Fruit fly (Drosophila melanogaster) whole organism: Measurements from ENCODE around the gene ValRS-m.

Source experiments
- CG8478 ChIP-seq: fragments of >200 bp; optimal IDR thresholded peaks from 2 replicates; lab custom pipeline; 2018; ENCODE audit warnings: inconsistent platforms
- Dll ChIP-seq: fragments of >200 bp; optimal IDR thresholded peaks from 2 replicates; lab custom pipeline; 2017
- EcR ChIP-seq, 2 experiments: fragments of >200 bp; optimal IDR thresholded peaks; 2 replicates each; lab custom pipeline; 2017; ENCODE audit warnings: missing biosample characterization in 2 of 2, missing genetic modification characterization in 2 of 2, missing genetic modification reagents in 2 of 2
- pan ChIP-seq: fragments of >200 bp; optimal IDR thresholded peaks from 2 replicates; lab custom pipeline; 2017
- psq ChIP-seq: fragments of >200 bp; optimal IDR thresholded peaks from 2 replicates; lab custom pipeline; 2017
- usp ChIP-seq: fragments of >200 bp; optimal IDR thresholded peaks from 2 replicates; lab custom pipeline; 2017; ENCODE audit warnings: missing biosample characterization, missing genetic modification characterization, mixed read lengths

The ValRS-m gene

DNA sequence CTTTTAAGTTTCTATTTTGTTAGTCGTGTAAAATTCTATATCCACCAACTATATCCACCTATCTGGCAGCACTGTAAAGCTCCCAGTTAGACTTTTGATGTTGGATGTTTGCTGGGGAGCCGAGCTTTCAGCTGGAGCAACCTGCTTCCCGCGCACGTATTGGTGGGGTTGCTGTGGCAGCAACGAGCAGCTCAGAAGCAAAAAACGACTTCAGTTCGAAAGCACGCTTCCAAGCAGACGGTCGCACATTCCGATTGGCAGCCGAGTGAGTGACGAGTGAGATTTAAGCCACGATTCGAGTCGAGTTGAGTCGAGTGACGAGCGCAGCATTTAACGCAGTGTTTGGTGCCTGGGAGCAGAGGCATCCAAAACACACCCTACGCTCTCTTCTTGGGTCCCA lies 52.2 kb downstream of the ValRS-m start, which contains the start of the genes Tsp66E and mfr:
Gene Tsp66E (plus strand): TSS at position 168 of the 400 bp plus-strand sequence.
Gene mfr (minus strand): TSS at position 340 of the 400 bp plus-strand sequence.
- TF ChIP-seq CG8478 (no peak), usp (GFP tag; lab: Kevin White, UChicago) (no peak), pan (lab: Kevin White, UChicago) (no peak), EcR (GFP tag; optimal IDR thresholded peaks at IDR 0.05; lab: Kevin White, UChicago) (no peak), Dll (lab: Kevin White, UChicago) (no peak), psq (lab: Kevin White, UChicago) (no peak)
